Worm (Caenorhabditis elegans) whole organism, early embryonic: ENCODE measurements around the gene sea-2.

Source experiments
- B0310.2 ChIP-seq: sonication (generic microtip); optimal IDR thresholded peaks from 2 replicates; lab custom pipeline; 2016; ENCODE audit warnings: mild to moderate bottlenecking, missing genetic modification characterization, missing compliant biosample characterization
- aly-1 ChIP-seq: sonication (generic microtip); optimal IDR thresholded peaks from 2 replicates; lab custom pipeline; 2016; ENCODE audit warnings: missing genetic modification characterization, missing compliant biosample characterization
- ceh-36 ChIP-seq: sonication (generic microtip); optimal IDR thresholded peaks from 2 replicates; lab custom pipeline; 2016; ENCODE audit warnings: missing genetic modification characterization, inconsistent platforms, missing compliant biosample characterization
- ets-7 ChIP-seq: sonication (generic microtip); optimal IDR thresholded peaks from 2 replicates; lab custom pipeline; 2016; ENCODE audit warnings: missing genotype, missing genetic modification characterization, missing compliant biosample characterization
- flt-1 ChIP-seq: fragments of 200-800 bp; sonication (Bioruptor generic); IDR thresholded peaks from 2 replicates; pipeline ENCODE4 v1.3.6; 2022; ENCODE audit warnings: missing genetic modification characterization, missing compliant biosample characterization
- hmbx-1 ChIP-seq: sonication (generic microtip); optimal IDR thresholded peaks from 2 replicates; lab custom pipeline; 2016; ENCODE audit warnings: mild to moderate bottlenecking, missing genetic modification characterization, missing compliant biosample characterization
- hmg-4 ChIP-seq: fragments of 200-800 bp; sonication (Bioruptor generic); optimal IDR thresholded peaks from 2 replicates; lab custom pipeline; 2018; ENCODE audit warnings: mild to moderate bottlenecking, missing genetic modification characterization, missing compliant biosample characterization
- scrt-1 ChIP-seq: fragments of 200-800 bp; sonication (Bioruptor generic); IDR thresholded peaks from 2 replicates; pipeline ENCODE4 v1.3.6; 2022; ENCODE audit warnings: missing genetic modification characterization, missing compliant biosample characterization
- tbx-37 ChIP-seq: fragments of 200-800 bp; sonication (Bioruptor generic); conservative IDR thresholded peaks from 2 replicates; pipeline ENCODE4 v1.3.6; 2022; ENCODE audit warnings: missing genetic modification reagents, missing genetic modification characterization, missing compliant biosample characterization

sea-2 gene

ce11 chrII:4011518-4011917 lies 61.3 kb downstream of the sea-2 start:
- TF ChIP-seq hmg-4 (GFP tag; lab: Kevin White, UChicago): no peak
- no peak for TF ChIP-seq scrt-1
- no peak for TF ChIP-seq ets-7 (tag; lab: Kevin White, UChicago)
- TF ChIP-seq tbx-37 (GFP tag; lab: Robert Waterston, UW): no peak
- TF ChIP-seq flt-1 (GFP tag; lab: Robert Waterston, UW): no peak
- no peak for TF ChIP-seq aly-1
- TF ChIP-seq B0310.2 (tag; lab: Kevin White, UChicago): no peak
- TF ChIP-seq hmbx-1 (tag; lab: Kevin White, UChicago): no peak

DNA sequence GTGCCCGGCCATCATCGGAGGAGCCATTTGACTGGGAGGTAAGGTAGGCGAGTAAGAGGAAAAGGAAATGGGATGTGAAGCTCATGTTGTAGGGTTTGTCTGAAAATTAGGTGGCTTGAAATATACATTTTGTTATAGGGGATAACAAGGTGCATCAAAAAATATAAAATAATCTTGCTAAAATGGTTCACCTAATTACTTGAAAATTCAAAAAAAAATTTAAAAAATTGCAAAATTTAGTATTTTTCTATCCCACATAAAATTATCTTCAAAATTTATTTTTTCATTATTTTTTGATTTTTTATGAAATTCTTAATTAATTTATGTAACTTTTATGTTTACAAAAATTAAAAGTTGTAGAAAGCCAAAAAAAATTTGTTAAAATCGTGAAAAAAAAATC lies 68.4 kb downstream of the sea-2 start, which contains the start of gene K07D4.6:
Gene K07D4.6 (minus strand): TSS at position 101 of the 400 bp plus-strand sequence.
- no peak for TF ChIP-seq ceh-36 (tag; lab: Kevin White, UChicago)
